Fruit fly (Drosophila melanogaster): ENCODE measurements around the gene how.

how gene

DNA sequence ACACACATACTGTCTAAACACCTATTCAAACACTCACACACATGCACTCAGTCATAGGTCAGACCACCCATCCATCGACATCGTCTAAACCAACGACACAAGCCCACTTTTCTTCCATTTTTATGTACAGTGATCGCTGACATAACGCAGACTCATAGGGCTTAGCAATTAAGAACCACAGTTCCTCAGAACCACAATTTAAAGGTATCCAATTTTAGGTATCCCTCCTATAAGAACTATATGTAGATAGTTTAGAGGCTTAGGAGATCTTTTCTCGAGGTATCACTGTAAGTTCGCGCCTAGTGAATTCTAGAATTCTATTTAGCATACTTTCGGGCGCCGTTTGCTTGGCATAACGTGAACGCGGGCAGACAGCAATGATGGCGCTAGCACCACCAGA lies 49.1 kb upstream of the how start (continued):
- TF ChIP-seq CG10669 (GFP tag; optimal IDR thresholded peaks at IDR 0.05) (peak; percentile 60), CG3032 (tag; optimal IDR thresholded peaks at IDR 0.05) (peak; percentile 51), fkh (GFP tag; optimal IDR thresholded peaks at IDR 0.05) (no peak), CG8319 (GFP tag; optimal IDR thresholded peaks at IDR 0.05) (peak; percentile 43), fd85E (GFP tag; optimal IDR thresholded peaks at IDR 0.05) (no peak), lz (GFP tag; optimal IDR thresholded peaks at IDR 0.05) (peak; percentile 13), Hr39 (GFP tag; optimal IDR thresholded peaks at IDR 0.05) (peak; percentile 71), esn (GFP tag; optimal IDR thresholded peaks at IDR 0.05) (peak; percentile 27), Ets21C (GFP tag; optimal IDR thresholded peaks at IDR 0.05) (peak; percentile 12), CG3919 (GFP tag; optimal IDR thresholded peaks at IDR 0.05) (peak; percentile 64), CG6792 (GFP tag; optimal IDR thresholded peaks at IDR 0.05) (peak; percentile 5), OdsH (GFP tag; optimal IDR thresholded peaks at IDR 0.05) (peak; percentile 79), Ets96B (tag; optimal IDR thresholded peaks at IDR 0.05) (peak; percentile 43), Eip78C (GFP tag) (peak; percentile 91), fd59A (GFP tag; optimal IDR thresholded peaks at IDR 0.05) (peak; percentile 24)

DNA sequence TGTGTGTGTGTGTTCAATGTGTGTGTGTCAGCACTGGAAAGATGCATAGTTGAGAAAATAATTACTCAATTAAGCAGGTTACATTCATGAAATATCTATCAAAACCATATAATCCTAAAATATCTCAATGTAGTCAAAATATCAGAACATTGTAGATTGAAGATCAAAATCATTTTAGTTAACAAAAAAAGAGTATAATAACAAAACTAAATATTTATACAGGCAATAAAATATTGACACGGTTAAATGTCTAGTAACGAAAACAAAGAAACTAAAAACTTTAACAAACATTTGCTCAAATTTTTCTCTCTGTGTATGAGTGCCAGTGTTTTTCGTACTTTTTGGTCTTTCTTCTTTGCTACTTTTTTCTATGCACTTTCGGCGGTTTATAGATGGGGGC lies 43.1 kb upstream of the how start:
- TF ChIP-seq CG6163 (GFP tag; IDR thresholded peaks at IDR 0.05): no peak
- no peak for TF ChIP-seq CG11762 (GFP tag; optimal IDR thresholded peaks at IDR 0.05; ENCODE audit: insufficient read depth)
- peak; percentile 3 for TF ChIP-seq topi (GFP tag; optimal IDR thresholded peaks at IDR 0.05)
- TF ChIP-seq Eip78C (GFP tag): peak; percentile 72
- peak; percentile 1 for TF ChIP-seq Hr39 (GFP tag; optimal IDR thresholded peaks at IDR 0.05)
- TF ChIP-seq CG9139 (GFP tag; optimal IDR thresholded peaks at IDR 0.05): no peak
- TF ChIP-seq CG10631 (GFP tag; optimal IDR thresholded peaks at IDR 0.05): peak; percentile 13
- TF ChIP-seq achi (GFP tag; optimal IDR thresholded peaks at IDR 0.05): no peak
- TF ChIP-seq CG6792 (GFP tag; optimal IDR thresholded peaks at IDR 0.05): no peak
- TF ChIP-seq Ets96B (tag; optimal IDR thresholded peaks at IDR 0.05): peak; percentile 15
- peak; percentile 2 for TF ChIP-seq Smox (GFP tag; optimal IDR thresholded peaks at IDR 0.05)
- no peak for TF ChIP-seq fkh (GFP tag; optimal IDR thresholded peaks at IDR 0.05)
- peak; percentile 53 for TF ChIP-seq svp (GFP tag)
- TF ChIP-seq Eip75B (GFP tag; optimal IDR thresholded peaks at IDR 0.05): no peak
- peak; percentile 15 for TF ChIP-seq CG3032 (tag; optimal IDR thresholded peaks at IDR 0.05)
- TF ChIP-seq Met (GFP tag; optimal IDR thresholded peaks at IDR 0.05): no peak
- TF ChIP-seq Lpt (GFP tag; optimal IDR thresholded peaks at IDR 0.05): no peak
- no peak for TF ChIP-seq fd85E (GFP tag; optimal IDR thresholded peaks at IDR 0.05)
- TF ChIP-seq dsx (GFP tag; optimal IDR thresholded peaks at IDR 0.05; ENCODE audit: poor library complexity, severe bottlenecking): peak; percentile 24
- TF ChIP-seq CG10669 (GFP tag; optimal IDR thresholded peaks at IDR 0.05): peak; percentile 2
- TF ChIP-seq CG34406 (GFP tag; optimal IDR thresholded peaks at IDR 0.05): no peak
- TF ChIP-seq esn (GFP tag; optimal IDR thresholded peaks at IDR 0.05): peak; percentile 8
- TF ChIP-seq Sox102F (GFP tag; optimal IDR thresholded peaks at IDR 0.05): no peak
- no peak for TF ChIP-seq CG1621 (tag; optimal IDR thresholded peaks at IDR 0.05)

DNA sequence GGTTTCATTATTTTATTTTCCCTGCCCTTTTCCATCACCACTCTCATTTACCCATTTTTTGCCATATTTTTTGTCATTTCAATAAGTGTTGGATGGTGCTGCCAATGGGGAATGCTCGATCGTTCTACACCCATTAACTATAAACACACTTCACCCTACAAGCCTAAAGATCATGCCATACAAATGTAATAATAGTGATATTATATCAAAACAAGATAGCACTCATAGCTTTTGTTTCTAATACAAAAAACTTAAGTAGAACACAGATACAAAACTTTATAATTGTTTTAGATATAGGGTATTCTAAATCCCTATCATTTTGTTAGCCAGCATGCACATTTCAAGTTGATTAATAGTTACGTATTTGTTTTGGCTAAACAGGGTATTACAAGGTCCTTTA lies 42.4 kb upstream of the how start:
- TF ChIP-seq topi (GFP tag; optimal IDR thresholded peaks at IDR 0.05) (peak; percentile 13), CG11902 (GFP tag; optimal IDR thresholded peaks at IDR 0.05) (no peak), CG8632 (GFP tag; optimal IDR thresholded peaks at IDR 0.05) (no peak), Eip78C (GFP tag) (peak; percentile 32), svp (GFP tag) (peak; percentile 55), esn (GFP tag; optimal IDR thresholded peaks at IDR 0.05) (peak; percentile 11)

DNA sequence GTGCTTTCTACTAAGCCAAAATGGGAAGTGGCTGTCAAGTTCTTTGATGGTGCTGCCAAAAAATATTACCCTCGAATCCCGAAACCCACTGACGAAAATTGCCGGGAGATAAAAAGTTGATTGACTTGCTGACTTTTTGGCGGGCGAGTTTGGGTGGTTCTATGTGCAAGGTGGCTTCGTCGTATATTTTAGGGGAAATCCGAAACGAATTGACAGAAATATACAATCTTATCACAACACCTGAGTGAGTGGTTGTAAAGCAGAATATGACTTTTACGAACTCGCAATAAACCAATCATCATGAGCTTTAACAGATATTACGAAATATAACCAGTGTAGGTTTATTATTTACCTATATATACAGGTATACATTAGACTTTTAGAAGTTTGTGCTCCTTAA lies 38.5 kb upstream of the how start:
- TF ChIP-seq Eip93F (GFP tag; optimal IDR thresholded peaks at IDR 0.05) (peak; percentile 84), ss (GFP tag; optimal IDR thresholded peaks at IDR 0.05) (no peak), CG9139 (GFP tag; optimal IDR thresholded peaks at IDR 0.05) (no peak), Hr39 (GFP tag; optimal IDR thresholded peaks at IDR 0.05) (no peak)

DNA sequence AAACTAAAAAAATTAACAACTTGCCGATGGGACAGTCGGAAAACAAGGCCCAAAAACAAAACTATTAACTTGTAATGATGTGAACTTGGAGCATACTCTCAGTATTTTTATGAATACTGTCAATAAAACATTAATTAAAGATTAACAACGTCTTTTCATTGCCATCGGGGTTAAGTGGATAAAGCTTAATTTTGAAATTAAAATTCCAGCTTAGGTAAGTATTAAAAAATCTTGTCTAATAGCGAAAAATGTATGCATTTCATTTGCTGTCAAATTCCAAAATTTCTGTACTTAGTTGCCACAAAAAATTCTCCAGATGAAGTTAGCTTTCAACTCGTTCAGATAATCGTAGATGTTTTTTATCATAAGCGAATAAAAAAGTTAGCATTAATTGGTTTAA lies 27.6 kb upstream of the how start, which contains the start of gene Theg:
Gene Theg, plus strand, starts transcription at position 301 of the 400 bp plus-strand sequence.
- no peak for TF ChIP-seq svp (GFP tag)

Measured in whole organism, prepupa.